Fruit fly (Drosophila melanogaster) whole organism, embryonic: ENCODE data around the gene mTTF.
A peak's percentile ranks its signal among the peaks of the same experiment; 100 is the strongest.

ENCODE experiments used
- Asciz ChIP-seq: fragments of 200-800 bp; sonication (Bioruptor generic); optimal IDR thresholded peaks from 2 replicates; lab custom pipeline; 2017; ENCODE audit warnings: missing biosample characterization, mild to moderate bottlenecking, missing genetic modification characterization, missing genetic modification reagents
- Bdp1 ChIP-seq: fragments of 200-800 bp; sonication (Bioruptor generic); optimal IDR thresholded peaks from 3 replicates; lab custom pipeline; 2016; ENCODE audit warnings: missing biosample characterization, missing genetic modification characterization
- CG10147 ChIP-seq: fragments of 200-800 bp; sonication (Bioruptor generic); optimal IDR thresholded peaks from 2 replicates; lab custom pipeline; 2019; ENCODE audit warnings: missing biosample characterization, mild to moderate bottlenecking, missing genetic modification characterization, moderate library complexity
- CG10274 ChIP-seq: fragments of 200-800 bp; sonication (Bioruptor generic); optimal IDR thresholded peaks from 3 replicates; lab custom pipeline; 2017; ENCODE audit warnings: missing biosample characterization, mild to moderate bottlenecking, missing genetic modification characterization
- CG11504 ChIP-seq: fragments of 200-800 bp; sonication (Bioruptor generic); optimal IDR thresholded peaks from 3 replicates; lab custom pipeline; 2019; ENCODE audit warnings: missing biosample characterization, mild to moderate bottlenecking, missing genetic modification characterization, moderate library complexity
- CG11723 ChIP-seq: fragments of 200-800 bp; sonication (Bioruptor generic); optimal IDR thresholded peaks from 2 replicates; lab custom pipeline; 2017; ENCODE audit warnings: missing biosample characterization, mild to moderate bottlenecking, missing genetic modification characterization
- CG12391 ChIP-seq: fragments of 200-800 bp; sonication (Bioruptor generic); optimal IDR thresholded peaks from 3 replicates; lab custom pipeline; 2018; ENCODE audit warnings: missing biosample characterization, mild to moderate bottlenecking, missing genetic modification characterization, moderate library complexity
- CG13287 ChIP-seq: fragments of 200-800 bp; sonication (Bioruptor generic); IDR thresholded peaks from 2 replicates; pipeline ENCODE4 v1.3.6; 2022; ENCODE audit warnings: missing biosample characterization, missing genetic modification characterization; ENCODE audit not compliant: partially characterized antibody
- CG17359 ChIP-seq: fragments of 200-800 bp; sonication (Bioruptor generic); optimal IDR thresholded peaks from 3 replicates; lab custom pipeline; 2018; ENCODE audit warnings: missing biosample characterization, mild to moderate bottlenecking, missing genetic modification characterization, moderate library complexity
- CG17912 ChIP-seq: fragments of 200-800 bp; sonication (Bioruptor generic); optimal IDR thresholded peaks from 2 replicates; lab custom pipeline; 2018; ENCODE audit warnings: missing biosample characterization, mild to moderate bottlenecking, missing genetic modification characterization
- CG1792 ChIP-seq: fragments of 200-800 bp; sonication (Bioruptor generic); optimal IDR thresholded peaks from 2 replicates; lab custom pipeline; 2016; ENCODE audit warnings: missing biosample characterization, missing genetic modification characterization
- CG2129 ChIP-seq: fragments of 200-800 bp; sonication (Bioruptor generic); IDR thresholded peaks from 2 replicates; pipeline ENCODE4 v1.3.6; 2022; ENCODE audit warnings: missing biosample characterization, missing genetic modification characterization; ENCODE audit not compliant: partially characterized antibody
- CG2199 ChIP-seq: fragments of 200-800 bp; sonication (Bioruptor generic); IDR thresholded peaks from 3 replicates; pipeline ENCODE4 v1.3.6; 2022; ENCODE audit warnings: missing biosample characterization, missing genetic modification characterization
- CG2889 ChIP-seq: fragments of 200-800 bp; sonication (Bioruptor generic); IDR thresholded peaks from 3 replicates; pipeline ENCODE4 v1.3.6; 2022; ENCODE audit warnings: missing biosample characterization, missing genetic modification characterization
- CG3163 ChIP-seq: fragments of 200-800 bp; sonication (Bioruptor generic); optimal IDR thresholded peaks from 3 replicates; lab custom pipeline; 2016; ENCODE audit warnings: missing biosample characterization, missing genetic modification characterization
- CG32532 ChIP-seq: fragments of 200-800 bp; sonication (Bioruptor generic); IDR thresholded peaks from 2 replicates; pipeline ENCODE4 v1.3.6; 2022; ENCODE audit warnings: missing biosample characterization, missing genetic modification characterization
- CG33557 ChIP-seq: fragments of 200-800 bp; sonication (Bioruptor generic); optimal IDR thresholded peaks from 2 replicates; lab custom pipeline; 2019; ENCODE audit warnings: missing biosample characterization, mild to moderate bottlenecking, missing genetic modification characterization, moderate library complexity
- CG4820 ChIP-seq: fragments of 200-800 bp; sonication (Bioruptor generic); optimal IDR thresholded peaks from 3 replicates; lab custom pipeline; 2016; ENCODE audit warnings: missing biosample characterization, missing genetic modification characterization
- CG6654 ChIP-seq: fragments of 200-800 bp; sonication (Bioruptor generic); optimal IDR thresholded peaks from 2 replicates; lab custom pipeline; 2017; ENCODE audit warnings: missing biosample characterization, mild to moderate bottlenecking, missing genetic modification characterization
- CG6765 ChIP-seq: fragments of 200-800 bp; sonication (Bioruptor generic); optimal IDR thresholded peaks from 3 replicates; lab custom pipeline; 2017; ENCODE audit warnings: missing biosample characterization, mild to moderate bottlenecking, missing genetic modification characterization
- CG6813 ChIP-seq: fragments of 200-800 bp; sonication (Bioruptor generic); optimal IDR thresholded peaks from 2 replicates; lab custom pipeline; 2017; ENCODE audit warnings: missing biosample characterization, missing genetic modification characterization, mild to moderate bottlenecking, moderate library complexity, missing genetic modification reagents
- CG7372 ChIP-seq: fragments of 200-800 bp; sonication (Bioruptor generic); IDR thresholded peaks from 2 replicates; pipeline ENCODE4 v1.3.6; 2022; ENCODE audit warnings: missing biosample characterization, missing genetic modification characterization
- CrebB ChIP-seq: fragments of 200-800 bp; sonication (Bioruptor generic); optimal IDR thresholded peaks from 3 replicates; lab custom pipeline; 2018; ENCODE audit warnings: missing biosample characterization, mild to moderate bottlenecking, missing genetic modification characterization
- Drgx ChIP-seq: fragments of 200-800 bp; sonication (Bioruptor generic); IDR thresholded peaks from 2 replicates; pipeline ENCODE4 v1.3.6; 2022; ENCODE audit warnings: missing biosample characterization, missing genetic modification characterization
- E2f2 ChIP-seq: fragments of 200-800 bp; sonication (Bioruptor generic); IDR thresholded peaks from 2 replicates; pipeline ENCODE4 v1.3.6; 2022; ENCODE audit warnings: missing biosample characterization, missing genetic modification characterization
- Hey ChIP-seq: fragments of 200-800 bp; sonication (Bioruptor generic); optimal IDR thresholded peaks from 3 replicates; lab custom pipeline; 2018; ENCODE audit warnings: missing biosample characterization, mild to moderate bottlenecking, missing genetic modification characterization
- Hmx ChIP-seq: fragments of 200-800 bp; sonication (Bioruptor generic); optimal IDR thresholded peaks from 2 replicates; lab custom pipeline; 2016; ENCODE audit warnings: missing biosample characterization, missing genetic modification characterization
- Hr51 ChIP-seq, 2 experiments: fragments of 200-800 bp; sonication (Bioruptor generic); optimal IDR thresholded peaks; 2 replicates in 1 of 2; 3 replicates in 1 of 2; lab custom pipeline; 2016 to 2018; ENCODE audit warnings: missing biosample characterization in 2 of 2, missing genetic modification characterization in 2 of 2, mild to moderate bottlenecking in 1 of 2, moderate library complexity in 1 of 2
- Lhr ChIP-seq: fragments of 200-800 bp; sonication (Bioruptor generic); optimal IDR thresholded peaks from 3 replicates; lab custom pipeline; 2017; ENCODE audit warnings: mild to moderate bottlenecking, missing biosample characterization, missing genetic modification reagents, missing genetic modification characterization
- Max ChIP-seq: fragments of 200-800 bp; sonication (Bioruptor generic); optimal IDR thresholded peaks from 2 replicates; lab custom pipeline; 2016; ENCODE audit warnings: missing biosample characterization, mild to moderate bottlenecking, missing genetic modification characterization
- NC2β ChIP-seq: fragments of 200-800 bp; sonication (Bioruptor generic); optimal IDR thresholded peaks from 2 replicates; lab custom pipeline; 2016; ENCODE audit warnings: missing biosample characterization, missing genetic modification characterization
- Oaz ChIP-seq: fragments of 200-800 bp; sonication (Bioruptor generic); IDR thresholded peaks from 2 replicates; pipeline ENCODE4 v1.3.6; 2022; ENCODE audit warnings: missing biosample characterization, missing genetic modification characterization
- Sox100B ChIP-seq: fragments of 200-800 bp; sonication (Bioruptor generic); optimal IDR thresholded peaks from 3 replicates; lab custom pipeline; 2018; ENCODE audit warnings: missing biosample characterization, mild to moderate bottlenecking, missing genetic modification characterization
- Ssrp ChIP-seq: fragments of 200-800 bp; sonication (Bioruptor generic); optimal IDR thresholded peaks from 2 replicates; lab custom pipeline; 2018; ENCODE audit warnings: missing biosample characterization, mild to moderate bottlenecking, missing genetic modification characterization, moderate library complexity
- Stat92E ChIP-seq, 3 experiments: fragments of >200 bp in 2 of 3; fragments of 200-800 bp in 1 of 3; sonication (Bioruptor generic) in 1 of 3; optimal IDR thresholded peaks; 2 replicates each; lab custom pipeline; 2017 to 2019; ENCODE audit warnings: missing biosample characterization in 3 of 3, missing genetic modification characterization in 3 of 3, mild to moderate bottlenecking in 1 of 3, moderate library complexity in 1 of 3
- bowl ChIP-seq: fragments of 200-800 bp; sonication (Bioruptor generic); IDR thresholded peaks from 2 replicates; pipeline ENCODE4 v1.3.6; 2022; ENCODE audit warnings: missing biosample characterization, missing genetic modification characterization
- cad ChIP-seq: fragments of >200 bp; optimal IDR thresholded peaks from 2 replicates; lab custom pipeline; 2017; ENCODE audit warnings: missing biosample characterization, missing genetic modification characterization
- ci ChIP-seq: fragments of 200-800 bp; sonication (Bioruptor generic); IDR thresholded peaks from 3 replicates; pipeline ENCODE4 v1.3.6; 2022; ENCODE audit warnings: missing biosample characterization, missing genetic modification characterization
- dysf ChIP-seq: fragments of 200-800 bp; sonication (Bioruptor generic); IDR thresholded peaks from 3 replicates; pipeline ENCODE4 v1.3.6; 2022; ENCODE audit warnings: missing biosample characterization, missing genetic modification characterization
- esg ChIP-seq: fragments of 200-800 bp; sonication (Bioruptor generic); conservative IDR thresholded peaks from 2 replicates; pipeline ENCODE4 v1.3.6; 2022; ENCODE audit warnings: missing biosample characterization, missing genetic modification characterization
- ftz-f1 ChIP-seq: fragments of 200-800 bp; sonication (Bioruptor generic); optimal IDR thresholded peaks from 2 replicates; lab custom pipeline; 2016; ENCODE audit warnings: missing biosample characterization, missing genetic modification characterization
- gce ChIP-seq: fragments of 200-800 bp; sonication (Bioruptor generic); IDR thresholded peaks from 3 replicates; pipeline ENCODE4 v1.3.6; 2022; ENCODE audit warnings: missing biosample characterization, missing genetic modification characterization
- h ChIP-seq: fragments of >200 bp; optimal IDR thresholded peaks from 2 replicates; lab custom pipeline; 2017
- lov ChIP-seq, 2 experiments: fragments of 200-800 bp in 1 of 2; fragments of >200 bp in 1 of 2; sonication (Bioruptor generic) in 1 of 2; IDR thresholded peaks in 1 of 2; optimal IDR thresholded peaks in 1 of 2; 2 replicates in 1 of 2; 3 replicates in 1 of 2; pipeline versions ENCODE4 v1.3.6 to Lab custom; 2017 to 2022; ENCODE audit warnings: missing biosample characterization in 1 of 2, missing genetic modification characterization in 1 of 2
- maf-S ChIP-seq: fragments of 200-800 bp; sonication (Bioruptor generic); optimal IDR thresholded peaks from 2 replicates; lab custom pipeline; 2016; ENCODE audit warnings: missing biosample characterization, missing genetic modification characterization
- nmo ChIP-seq: fragments of 200-800 bp; sonication (Bioruptor generic); optimal IDR thresholded peaks from 2 replicates; lab custom pipeline; 2018; ENCODE audit warnings: missing biosample characterization, mild to moderate bottlenecking, missing genetic modification characterization, moderate library complexity
- pho ChIP-seq: fragments of 200-800 bp; sonication (Bioruptor generic); optimal IDR thresholded peaks from 2 replicates; lab custom pipeline; 2016; ENCODE audit warnings: missing biosample characterization, missing genetic modification characterization
- sens ChIP-seq: fragments of 200-800 bp; sonication (Bioruptor generic); peaks from one replicate; lab custom pipeline; 2016; ENCODE audit warnings: missing biosample characterization, missing genetic modification characterization
- stc ChIP-seq: fragments of 200-800 bp; sonication (Bioruptor generic); IDR thresholded peaks from 2 replicates; pipeline ENCODE4 v1.3.6; 2022; ENCODE audit warnings: missing biosample characterization, missing genetic modification characterization
- toy ChIP-seq: fragments of 200-800 bp; sonication (Bioruptor generic); IDR thresholded peaks from 2 replicates; pipeline ENCODE4 v1.3.6; 2022; ENCODE audit warnings: missing biosample characterization, missing genetic modification characterization

mTTF gene

DNA sequence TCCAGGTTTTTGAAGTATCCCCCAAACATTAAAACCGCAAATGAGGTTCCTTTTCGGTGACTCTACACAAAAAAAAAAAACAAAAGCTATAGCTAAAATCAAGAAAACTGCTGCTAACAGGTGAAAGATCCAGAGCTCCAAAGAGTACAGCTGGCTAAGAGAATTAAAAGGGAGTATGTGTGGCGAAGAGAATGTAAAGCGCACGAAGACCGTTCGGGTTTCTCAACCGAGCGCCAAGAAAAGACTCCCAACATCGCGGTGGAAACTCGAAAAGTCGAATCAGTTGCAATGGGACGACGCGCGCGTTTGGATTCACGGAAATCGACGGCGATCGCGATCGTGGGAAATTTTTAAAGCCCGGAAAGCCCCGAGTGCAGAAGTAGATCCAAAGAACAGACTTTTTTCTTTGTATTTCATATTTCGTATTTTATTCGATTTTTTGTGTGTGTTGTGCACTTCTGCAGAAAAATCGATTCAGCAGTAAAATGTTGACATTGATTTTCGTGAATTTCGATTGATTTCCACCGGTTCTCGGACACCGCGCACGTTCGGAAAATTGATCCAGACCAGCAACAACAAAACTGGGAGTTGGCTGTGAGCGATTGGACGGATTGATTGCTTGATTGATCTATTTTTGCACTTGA, 47.8 kb downstream of the mTTF start (continued):
- no peak for TF ChIP-seq pho (GFP tag; lab: Kevin White, UChicago)
- no peak for TF ChIP-seq CG6765
- no peak for TF ChIP-seq gce (GFP tag; lab: Robert Waterston, UW)
- TF ChIP-seq ci, result peak; percentile 46; the same call in 1 of the 3 replicates
- TF ChIP-seq cad (GFP tag; lab: Kevin White, UChicago), result no peak
- TF ChIP-seq CG4820, result no peak
- TF ChIP-seq Hey (tag; lab: Kevin White, UChicago), result no peak
- TF ChIP-seq CG11723 (GFP tag; lab: Kevin White, UChicago), result no peak
- no peak for TF ChIP-seq Max
- no peak for TF ChIP-seq CG1792 (GFP tag; lab: Kevin White, UChicago)
- peak; percentile 77; the same call in 1 of the 3 replicates for TF ChIP-seq CG2199 (GFP tag; lab: Robert Waterston, UW)
- TF ChIP-seq sens (GFP tag; lab: Kevin White, UChicago), result peak; percentile 83
- TF ChIP-seq CG10274 (GFP tag; lab: Kevin White, UChicago), result no peak
- no peak for TF ChIP-seq Ssrp (tag; lab: Kevin White, UChicago)
- TF ChIP-seq CG17912, result no peak
- no peak for TF ChIP-seq maf-S (GFP tag; lab: Kevin White, UChicago)
- no peak for TF ChIP-seq CG33557
- no peak for TF ChIP-seq Lhr (GFP tag; lab: Kevin White, UChicago)
- TF ChIP-seq CG2889 (GFP tag; lab: Robert Waterston, UW), result no peak
- TF ChIP-seq lov (optimal IDR thresholded peaks at IDR 0.05; lab: Kevin White, UChicago), result no peak
- TF ChIP-seq lov (GFP tag; IDR thresholded peaks at IDR 0.05; lab: Robert Waterston, UW), result no peak
- no peak for TF ChIP-seq Hr51 (GFP tag; optimal IDR thresholded peaks at IDR 0.05; lab: Kevin White, UChicago)
- no peak for TF ChIP-seq CG17359 (tag; lab: Kevin White, UChicago)
- TF ChIP-seq h (lab: Kevin White, UChicago), result no peak
- 0 out of 2 replicates have a peak, but pooled peaks have one; percentile 22 for TF ChIP-seq E2f2
- no peak for TF ChIP-seq ftz-f1 (GFP tag; lab: Kevin White, UChicago)
- TF ChIP-seq CG3163 (GFP tag; lab: Kevin White, UChicago), result peak; percentile 93
- no peak for TF ChIP-seq CG13287
- TF ChIP-seq Asciz (GFP tag; lab: Kevin White, UChicago), result no peak
- TF ChIP-seq Oaz (GFP tag; lab: Robert Waterston, UW), result no peak
- no peak for TF ChIP-seq Bdp1 (GFP tag; lab: Kevin White, UChicago)
- TF ChIP-seq CG10147 (GFP tag; lab: Kevin White, UChicago), result no peak
- no peak for TF ChIP-seq CG12391 (tag; lab: Kevin White, UChicago)
- TF ChIP-seq CG6654 (GFP tag; lab: Kevin White, UChicago), result no peak
- TF ChIP-seq CG11504 (tag; lab: Kevin White, UChicago), result peak; percentile 97
- no peak for TF ChIP-seq toy (GFP tag; lab: Robert Waterston, UW)
- TF ChIP-seq CG32532 (GFP tag; lab: Robert Waterston, UW), result no peak
- no peak for TF ChIP-seq CG2129 (GFP tag; lab: Robert Waterston, UW)
- no peak for TF ChIP-seq dysf (GFP tag; lab: Robert Waterston, UW)
- TF ChIP-seq CG7372 (GFP tag; lab: Robert Waterston, UW), result no peak
- TF ChIP-seq Drgx, result 0 out of 2 replicates have a peak, but pooled peaks have one; percentile 15
- TF ChIP-seq NC2β, result no peak
- TF ChIP-seq esg (GFP tag; lab: Robert Waterston, UW), result no peak
- TF ChIP-seq Stat92E (GFP tag; optimal IDR thresholded peaks at IDR 0.05; lab: Kevin White, UChicago), result no peak
- TF ChIP-seq Hmx (GFP tag; lab: Kevin White, UChicago), result no peak
- no peak for TF ChIP-seq CG6813 (GFP tag; lab: Kevin White, UChicago)
- TF ChIP-seq nmo (GFP tag; lab: Kevin White, UChicago), result no peak
- no peak for TF ChIP-seq CrebB (tag; lab: Kevin White, UChicago)
- TF ChIP-seq Sox100B (GFP tag; lab: Kevin White, UChicago), result no peak
- TF ChIP-seq stc (GFP tag; lab: Robert Waterston, UW), result 0 out of 2 replicates have a peak, but pooled peaks have one; percentile 5
- no peak for TF ChIP-seq bowl (GFP tag; lab: Robert Waterston, UW)
